Worm (Caenorhabditis elegans): ENCODE data around the gene exc-5.

DNA sequence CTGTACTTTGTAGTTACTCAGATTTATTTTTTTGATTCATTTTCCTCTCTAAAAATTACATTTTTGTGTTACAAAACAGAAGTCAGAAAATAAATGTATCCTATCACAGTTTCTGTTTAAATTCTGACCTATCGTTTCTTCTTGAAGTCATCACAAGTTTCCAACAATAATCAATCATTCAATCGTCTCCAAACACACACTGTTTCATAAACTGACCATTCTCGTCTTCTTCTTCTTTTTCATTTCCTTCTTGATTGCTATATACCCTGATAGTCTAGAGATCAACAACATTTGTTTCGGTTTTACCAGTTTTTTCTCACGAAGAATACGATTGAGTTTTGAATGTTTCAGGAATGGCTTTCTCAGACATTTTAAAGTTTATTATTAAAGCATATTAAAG, 1.7 kb upstream of the exc-5 start:
- TF ChIP-seq flt-1 (GFP tag; IDR thresholded peaks at IDR 0.05), result no peak
- no peak for TF ChIP-seq ama-1 (optimal IDR thresholded peaks at IDR 0.05)
- no peak for TF ChIP-seq aly-1 (tag; optimal IDR thresholded peaks at IDR 0.05)
- no peak for TF ChIP-seq B0310.2 (tag; optimal IDR thresholded peaks at IDR 0.05)
- no peak for TF ChIP-seq hmbx-1 (tag; optimal IDR thresholded peaks at IDR 0.05)
- no peak for TF ChIP-seq tbx-37 (GFP tag; conservative IDR thresholded peaks at IDR 0.05)
- no peak for TF ChIP-seq tra-4 (tag; optimal IDR thresholded peaks at IDR 0.05)
